Worm (Caenorhabditis elegans) whole organism, L3 larva: ENCODE data around the gene tsp-16.

Source experiments
- egl-27 ChIP-seq: sonication (generic microtip); optimal IDR thresholded peaks from 4 replicates; lab custom pipeline; 2017; ENCODE audit warnings: missing biosample characterization, missing genetic modification reagents, missing genetic modification characterization
- elt-1 ChIP-seq: fragments of 150-350 bp; optimal IDR thresholded peaks from 2 replicates; lab custom pipeline; 2014; ENCODE audit warnings: missing biosample characterization, missing genetic modification characterization
- eor-1 ChIP-seq, 2 experiments: fragments of 150-350 bp; optimal IDR thresholded peaks; 2 replicates each; lab custom pipeline; 2014 to 2018; ENCODE audit warnings: missing biosample characterization in 2 of 2, missing genetic modification characterization in 2 of 2
- jun-1 ChIP-seq: fragments of 150-350 bp; optimal IDR thresholded peaks from 2 replicates; lab custom pipeline; 2014; ENCODE audit warnings: missing biosample characterization, missing genetic modification reagents, missing genetic modification characterization
- nhr-237 ChIP-seq: fragments of 150-350 bp; optimal IDR thresholded peaks from 2 replicates; lab custom pipeline; 2014; ENCODE audit warnings: missing biosample characterization, missing genetic modification characterization
- unc-62 ChIP-seq: fragments of 150-350 bp; sonication (generic microtip); optimal IDR thresholded peaks from 4 replicates; lab custom pipeline; 2014; ENCODE audit warnings: missing biosample characterization, missing genetic modification reagents, missing genetic modification characterization

DNA sequence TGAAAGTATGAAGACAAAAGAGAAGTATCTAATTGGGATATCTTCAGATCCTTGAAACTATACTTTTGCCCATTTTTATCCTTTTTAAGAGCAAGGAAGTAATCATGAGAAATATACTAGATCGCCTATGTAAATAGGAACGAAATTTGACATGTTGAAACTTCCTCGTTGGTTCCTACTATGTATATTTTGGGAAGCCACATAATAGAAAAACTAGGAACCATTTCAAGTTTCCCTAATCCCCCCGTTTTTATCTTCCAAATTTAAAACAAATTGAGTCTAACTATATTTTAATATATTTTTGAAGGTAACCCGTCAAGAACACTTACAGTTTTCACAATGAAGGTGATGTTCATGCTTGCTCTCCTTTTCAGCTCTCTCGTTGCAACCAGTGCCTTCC lies 32.4 kb upstream of the tsp-16 start, which contains the start of gene flp-26:
- TF ChIP-seq elt-1 (no peak), unc-62 (no peak), egl-27 (no peak), eor-1 (tag; optimal IDR thresholded peaks at IDR 0.05; lab: Kevin White, UChicago) (no peak), nhr-237 (no peak), jun-1 (tag; lab: Kevin White, UChicago) (no peak)
